Worm (Caenorhabditis elegans): ENCODE measurements around the gene Y37D8A.4.

The Y37D8A.4 gene

ce11 chrIII:12838913-12839366 lies at the start of gene Y37D8A.4:
TSS of gene Y37D8A.4 (minus strand) at chrIII:12838963.
- peak; percentile 49; the same call in 1 of the 2 replicates for TF ChIP-seq pha-4 (GFP tag; IDR thresholded peaks at IDR 0.05)
- no peak for TF ChIP-seq pha-4 (tag; optimal IDR thresholded peaks at IDR 0.05)
- no peak for TF ChIP-seq zip-11 (GFP tag; IDR thresholded peaks at IDR 0.05)
- peak; percentile 75 for TF ChIP-seq nhr-28 (tag; optimal IDR thresholded peaks at IDR 0.05)
- TF ChIP-seq mxl-3 (GFP tag; optimal IDR thresholded peaks at IDR 0.05), result peak; percentile 98
- peak; percentile 47 for TF ChIP-seq mep-1 (tag; optimal IDR thresholded peaks at IDR 0.05)
- peak; percentile 91 for TF ChIP-seq hlh-11 (tag; optimal IDR thresholded peaks at IDR 0.05)
- peak; percentile 68 for TF ChIP-seq nhr-77 (tag; optimal IDR thresholded peaks at IDR 0.05)
- no peak for TF ChIP-seq ama-1 (optimal IDR thresholded peaks at IDR 0.05)
- TF ChIP-seq dmd-6 (GFP tag; IDR thresholded peaks at IDR 0.05), result peak; percentile 87
- TF ChIP-seq mdt-29 (GFP tag; IDR thresholded peaks at IDR 0.05), result no peak
- 0 out of 2 replicates have a peak, but pooled peaks have one; percentile 21 for TF ChIP-seq tra-1 (GFP tag; IDR thresholded peaks at IDR 0.05)
- TF ChIP-seq lsy-2 (tag; optimal IDR thresholded peaks at IDR 0.05), result peak in 1 of 2 experiments; percentile 32
- peak in 1 of 2 experiments; percentile 42 for TF ChIP-seq hif-1 (tag; optimal IDR thresholded peaks at IDR 0.05)
- TF ChIP-seq ceh-28 (tag; optimal IDR thresholded peaks at IDR 0.05), result no peak
- TF ChIP-seq lin-1 (GFP tag; IDR thresholded peaks at IDR 0.05), result no peak
- no peak for TF ChIP-seq lin-29 (GFP tag; IDR thresholded peaks at IDR 0.05)
- peak; percentile 86 to 92 for TF ChIP-seq mdl-1 (tag; optimal IDR thresholded peaks at IDR 0.05)
- no peak for TF ChIP-seq Y48G9A.11 (GFP tag; IDR thresholded peaks at IDR 0.05)
- peak; percentile 86 for TF ChIP-seq hlh-30 (tag; optimal IDR thresholded peaks at IDR 0.05; ENCODE audit: insufficient read depth)
- peak; percentile 74 for TF ChIP-seq dve-1 (tag; optimal IDR thresholded peaks at IDR 0.05; ENCODE audit: insufficient read depth)
- no peak for TF ChIP-seq dpl-1 (GFP tag; optimal IDR thresholded peaks at IDR 0.05)
- TF ChIP-seq hmg-1.1 (GFP tag; IDR thresholded peaks at IDR 0.05), result peak; percentile 39; the same call in 1 of the 2 replicates
- TF ChIP-seq mes-2 (tag; optimal IDR thresholded peaks at IDR 0.05; ENCODE audit: poor library complexity, severe bottlenecking), result peak; percentile 29
- TF ChIP-seq set-16 (GFP tag; IDR thresholded peaks at IDR 0.05), result peak; percentile 45; the same call in 1 of the 2 replicates
- peak; percentile 24 for TF ChIP-seq T20F7.1 (GFP tag; optimal IDR thresholded peaks at IDR 0.05)
- TF ChIP-seq daf-19 (GFP tag; conservative IDR thresholded peaks at IDR 0.05), result no peak
- TF ChIP-seq daf-16 (GFP tag; optimal IDR thresholded peaks at IDR 0.05), result no peak
- peak; percentile 45 for TF ChIP-seq daf-16 (tag; optimal IDR thresholded peaks at IDR 0.05)

ce11 chrIII:12885153-12885552 lies 46.4 kb upstream of the Y37D8A.4 start:
- peak; percentile 19; the same call in 1 of the 2 replicates for TF ChIP-seq set-16 (GFP tag; IDR thresholded peaks at IDR 0.05)
- TF ChIP-seq Y75B8A.6 (GFP tag; IDR thresholded peaks at IDR 0.05), result no peak

ce11 chrIII:12880704-12881103 lies 41.9 kb upstream of the Y37D8A.4 start:
- TF ChIP-seq Y105C5A.15 (GFP tag; IDR thresholded peaks at IDR 0.05) (no peak), Y75B8A.6 (GFP tag; IDR thresholded peaks at IDR 0.05) (0 out of 2 replicates have a peak, but pooled peaks have one; percentile 6)

DNA sequence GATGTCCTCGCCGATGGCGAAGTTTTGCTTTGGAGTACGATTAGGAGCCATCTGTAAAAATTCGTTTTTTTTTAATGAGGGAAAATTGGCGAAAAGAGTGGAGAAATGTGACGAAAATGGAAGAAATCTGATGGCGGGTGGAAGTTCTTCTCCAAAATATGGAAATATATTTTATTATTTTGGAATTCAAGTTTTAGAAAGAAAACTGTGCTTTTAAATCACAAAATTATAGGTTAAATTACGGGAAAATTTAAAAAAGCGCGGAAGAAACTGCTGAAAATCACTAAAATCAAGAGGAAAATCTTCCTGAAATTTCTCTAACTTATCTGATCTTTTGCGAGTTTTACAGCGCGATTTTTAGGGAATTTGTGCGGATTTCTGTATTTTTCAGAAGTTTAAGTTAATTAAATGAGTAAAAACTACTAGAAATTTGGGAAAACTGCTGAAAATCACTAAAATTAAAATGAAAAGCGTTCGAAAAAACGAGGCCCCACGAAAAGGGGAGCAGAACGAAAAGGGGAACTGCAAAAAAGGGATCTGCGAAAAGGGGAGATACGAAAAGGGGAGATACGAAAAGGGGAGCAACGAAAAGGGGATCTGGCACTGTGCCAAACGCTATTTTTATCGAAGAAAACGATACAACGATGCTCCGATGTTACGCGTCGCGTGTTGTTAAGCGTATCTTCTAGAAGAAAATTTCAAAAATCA lies 38.9 kb upstream of the Y37D8A.4 start, which contains the start of the genes cec-7 and enu-3.5:
Gene cec-7 (minus strand): TSS at position 51 of the 708 bp plus-strand sequence.
Gene enu-3.5 (plus strand): TSS at position 670 of the 708 bp plus-strand sequence.
- TF ChIP-seq Y48G9A.11 (GFP tag; IDR thresholded peaks at IDR 0.05), result peak; percentile 62; the same call in 1 of the 2 replicates
- 0 out of 2 replicates have a peak, but pooled peaks have one; percentile 8 for TF ChIP-seq dmd-6 (GFP tag; IDR thresholded peaks at IDR 0.05)
- peak; percentile 36; the same call in 1 of the 2 replicates for TF ChIP-seq lin-38 (GFP tag; IDR thresholded peaks at IDR 0.05)
- peak; percentile 4 for TF ChIP-seq mes-2 (tag; optimal IDR thresholded peaks at IDR 0.05; ENCODE audit: poor library complexity, severe bottlenecking)
- peak; percentile 23 for TF ChIP-seq aha-1 (tag)
- TF ChIP-seq gei-8 (GFP tag; optimal IDR thresholded peaks at IDR 0.05), result no peak

Data from whole organism, L4 larva.